Fruit fly (Drosophila melanogaster) whole organism, pupa: ENCODE results near the gene CG8209.

Source experiments
- CG15710 ChIP-seq: fragments of 200-800 bp; sonication (Bioruptor generic); optimal IDR thresholded peaks from 2 replicates; lab custom pipeline; 2018; ENCODE audit warnings: missing biosample characterization, mild to moderate bottlenecking, missing genetic modification characterization, moderate library complexity
- CG34367 ChIP-seq: fragments of 200-800 bp; sonication (Bioruptor generic); optimal IDR thresholded peaks from 2 replicates; lab custom pipeline; 2018; ENCODE audit warnings: missing biosample characterization, mild to moderate bottlenecking, missing genetic modification characterization
- CG8159 ChIP-seq: fragments of 200-800 bp; sonication (Bioruptor generic); optimal IDR thresholded peaks from 3 replicates; lab custom pipeline; 2018; ENCODE audit warnings: missing biosample characterization, mild to moderate bottlenecking, missing genetic modification characterization, moderate library complexity
- CG8301 ChIP-seq: fragments of 200-800 bp; sonication (Bioruptor generic); optimal IDR thresholded peaks from 2 replicates; lab custom pipeline; 2018; ENCODE audit warnings: missing biosample characterization, mild to moderate bottlenecking, missing genetic modification characterization
- EcR ChIP-seq: fragments of 200-800 bp; sonication (Bioruptor generic); optimal IDR thresholded peaks from 3 replicates; lab custom pipeline; 2019; ENCODE audit warnings: missing biosample characterization, missing genetic modification characterization, mild to moderate bottlenecking, moderate library complexity, missing genetic modification reagents
- fd96Ca ChIP-seq: fragments of 200-800 bp; sonication (Bioruptor generic); IDR thresholded peaks from 3 replicates; pipeline ENCODE4 v1.3.6; 2022; ENCODE audit warnings: missing biosample characterization, missing genetic modification characterization
- rn ChIP-seq: fragments of 200-800 bp; sonication (Bioruptor generic); IDR thresholded peaks from 2 replicates; pipeline ENCODE4 v1.3.6; 2022; ENCODE audit warnings: missing biosample characterization, missing genetic modification characterization

DNA sequence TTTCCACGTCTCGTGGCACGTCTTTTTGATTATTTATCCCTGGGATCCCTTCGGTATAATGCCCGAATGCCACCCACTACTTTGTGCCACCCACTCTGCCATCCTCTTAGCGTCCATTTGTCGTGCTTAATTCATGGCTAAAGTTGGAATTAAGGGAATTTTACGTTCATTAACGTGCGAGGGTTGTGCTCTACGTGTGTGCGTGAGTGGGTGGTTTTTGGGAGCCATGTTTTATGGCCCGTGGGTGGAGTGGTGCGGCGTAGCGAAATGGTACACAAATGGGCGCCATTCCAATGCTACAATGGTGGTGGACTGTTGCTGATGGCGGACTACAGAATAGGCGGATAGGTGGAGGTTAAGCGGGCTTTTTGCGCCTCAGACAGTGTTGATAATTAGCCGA, 9.0 kb upstream of the CG8209 start:
- TF ChIP-seq CG8301 (tag; lab: Kevin White, UChicago) = no peak
- TF ChIP-seq CG15710 (tag; lab: Kevin White, UChicago) = no peak
- TF ChIP-seq rn (GFP tag; lab: Robert Waterston, UW) = no peak
- TF ChIP-seq fd96Ca = no peak
- no peak for TF ChIP-seq CG34367 (tag; lab: Kevin White, UChicago)
- no peak for TF ChIP-seq EcR
- TF ChIP-seq CG8159 (tag; lab: Kevin White, UChicago) = no peak
